Worm (Caenorhabditis elegans): ENCODE data around the gene aqp-4.

DNA sequence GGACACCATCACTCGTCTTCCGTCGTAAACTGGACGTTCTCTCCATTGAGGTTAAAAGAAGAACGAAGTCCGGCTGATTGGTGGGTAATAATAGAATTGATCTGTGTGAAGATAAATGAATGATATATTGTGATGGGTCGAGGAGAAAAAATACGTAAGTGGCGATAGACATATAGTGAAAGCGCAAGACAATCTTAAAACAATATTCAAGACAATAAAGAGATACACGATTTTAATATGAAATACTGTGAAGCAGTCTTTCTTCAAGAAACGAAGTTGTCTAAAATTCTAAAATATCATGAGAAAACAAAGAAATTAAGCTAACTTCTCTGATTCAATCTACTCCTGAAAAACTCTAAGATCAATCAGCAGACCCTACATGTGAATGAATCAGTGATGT lies 23.8 kb upstream of the aqp-4 start, which contains the start of gene F40F9.10:
- TF ChIP-seq unc-42 (tag; optimal IDR thresholded peaks at IDR 0.05) (no peak), ttx-3 (tag; optimal IDR thresholded peaks at IDR 0.05) (no peak), hlh-15 (tag; optimal IDR thresholded peaks at IDR 0.05) (no peak), tbx-2 (tag; optimal IDR thresholded peaks at IDR 0.05) (no peak), hlh-8 (tag; optimal IDR thresholded peaks at IDR 0.05) (no peak), syd-9 (tag; optimal IDR thresholded peaks at IDR 0.05) (no peak), ets-4 (tag; optimal IDR thresholded peaks at IDR 0.05) (no peak), gmeb-2 (tag; optimal IDR thresholded peaks at IDR 0.05) (no peak), nhr-11 (tag; optimal IDR thresholded peaks at IDR 0.05) (no peak), ztf-16 (tag; optimal IDR thresholded peaks at IDR 0.05) (no peak), fax-1 (tag; optimal IDR thresholded peaks at IDR 0.05) (no peak), unc-55 (GFP tag; optimal IDR thresholded peaks at IDR 0.05) (no peak)
